Worm (Caenorhabditis elegans) whole organism, early embryonic: ENCODE data around the gene mgl-3.
"Not testable (repeated sequence)": the region's sequence is repeated elsewhere in the genome, so short reads cannot be mapped to it uniquely, and the experiment has no call there.

ENCODE experiments used
- B0310.2 ChIP-seq: sonication (generic microtip); optimal IDR thresholded peaks from 2 replicates; lab custom pipeline; 2016; ENCODE audit warnings: mild to moderate bottlenecking, missing genetic modification characterization, missing compliant biosample characterization
- F13C5.2 ChIP-seq: sonication (generic microtip); optimal IDR thresholded peaks from 2 replicates; lab custom pipeline; 2017; ENCODE audit warnings: mild to moderate bottlenecking, missing genetic modification characterization, inconsistent platforms, missing compliant biosample characterization
- aly-1 ChIP-seq: sonication (generic microtip); optimal IDR thresholded peaks from 2 replicates; lab custom pipeline; 2016; ENCODE audit warnings: missing genetic modification characterization, missing compliant biosample characterization
- ama-1 ChIP-seq: fragments of 150-350 bp; optimal IDR thresholded peaks from 2 replicates; lab custom pipeline; 2014
- ceh-13 ChIP-seq: fragments of 200-800 bp; sonication (Bioruptor generic); optimal IDR thresholded peaks from 2 replicates; lab custom pipeline; 2018; ENCODE audit warnings: mild to moderate bottlenecking, missing genetic modification characterization, missing compliant biosample characterization
- ceh-36 ChIP-seq: sonication (generic microtip); optimal IDR thresholded peaks from 2 replicates; lab custom pipeline; 2016; ENCODE audit warnings: missing genetic modification characterization, inconsistent platforms, missing compliant biosample characterization
- ets-7 ChIP-seq: sonication (generic microtip); optimal IDR thresholded peaks from 2 replicates; lab custom pipeline; 2016; ENCODE audit warnings: missing genotype, missing genetic modification characterization, missing compliant biosample characterization
- flt-1 ChIP-seq: fragments of 200-800 bp; sonication (Bioruptor generic); IDR thresholded peaks from 2 replicates; pipeline ENCODE4 v1.3.6; 2022; ENCODE audit warnings: missing genetic modification characterization, missing compliant biosample characterization
- hmbx-1 ChIP-seq: sonication (generic microtip); optimal IDR thresholded peaks from 2 replicates; lab custom pipeline; 2016; ENCODE audit warnings: mild to moderate bottlenecking, missing genetic modification characterization, missing compliant biosample characterization
- hmg-4 ChIP-seq: fragments of 200-800 bp; sonication (Bioruptor generic); optimal IDR thresholded peaks from 2 replicates; lab custom pipeline; 2018; ENCODE audit warnings: mild to moderate bottlenecking, missing genetic modification characterization, missing compliant biosample characterization
- hnd-1 ChIP-seq: sonication (generic microtip); optimal IDR thresholded peaks from 2 replicates; lab custom pipeline; 2016; ENCODE audit warnings: missing genetic modification characterization, missing compliant biosample characterization
- pes-1 ChIP-seq: fragments of 200-800 bp; sonication (Bioruptor generic); IDR thresholded peaks from 2 replicates; pipeline ENCODE4 v1.3.6; 2022; ENCODE audit warnings: missing genetic modification reagents, missing genetic modification characterization, missing compliant biosample characterization
- scrt-1 ChIP-seq: fragments of 200-800 bp; sonication (Bioruptor generic); IDR thresholded peaks from 2 replicates; pipeline ENCODE4 v1.3.6; 2022; ENCODE audit warnings: missing genetic modification characterization, missing compliant biosample characterization
- sea-1 ChIP-seq: fragments of 200-800 bp; sonication (Bioruptor generic); conservative IDR thresholded peaks from 2 replicates; pipeline ENCODE4 v1.3.6; 2022; ENCODE audit warnings: missing genetic modification characterization, missing compliant biosample characterization
- tbx-11 ChIP-seq: fragments of 200-800 bp; sonication (Bioruptor generic); IDR thresholded peaks from 2 replicates; pipeline ENCODE4 v1.3.6; 2022; ENCODE audit warnings: missing genetic modification characterization, missing compliant biosample characterization
- tbx-37 ChIP-seq: fragments of 200-800 bp; sonication (Bioruptor generic); conservative IDR thresholded peaks from 2 replicates; pipeline ENCODE4 v1.3.6; 2022; ENCODE audit warnings: missing genetic modification reagents, missing genetic modification characterization, missing compliant biosample characterization
- tra-4 ChIP-seq: sonication (generic microtip); optimal IDR thresholded peaks from 2 replicates; lab custom pipeline; 2017; ENCODE audit warnings: missing genetic modification characterization, missing compliant biosample characterization

mgl-3 gene

DNA sequence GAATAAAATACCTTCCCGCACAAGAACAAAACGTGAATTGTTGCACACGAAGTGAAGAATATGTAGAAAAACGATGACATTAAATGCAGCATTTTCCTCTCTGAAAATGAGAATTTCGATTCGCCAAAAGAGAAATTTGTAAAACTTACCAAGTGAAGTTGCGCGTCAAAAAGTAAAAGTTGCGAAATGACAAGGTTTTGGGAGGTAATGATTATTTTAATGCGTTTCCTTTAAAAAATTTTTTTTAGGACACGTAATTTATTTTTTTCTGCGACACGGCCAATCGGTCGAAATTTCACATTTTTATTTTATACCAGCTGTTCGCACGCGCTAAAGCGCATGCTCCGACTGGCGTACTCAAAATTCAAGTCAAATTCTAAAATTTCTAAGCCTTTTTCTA lies 17.2 kb downstream of the mgl-3 start, which contains the start of gene Y4C6A.3:
Gene Y4C6A.3, minus strand, starts transcription at position 101 of the 400 bp plus-strand sequence.
- not testable (repeated sequence) for TF ChIP-seq F13C5.2; tra-4 (tag; lab: Kevin White, UChicago); tbx-37 (GFP tag; lab: Robert Waterston, UW)

ce11 chrIV:5462820-5463219 lies 24.0 kb downstream of the mgl-3 start:
- TF ChIP-seq hmbx-1 (tag; lab: Kevin White, UChicago), result no peak
- TF ChIP-seq ama-1 (lab: Kevin White, UChicago), result no peak
- TF ChIP-seq F13C5.2, result no peak
- TF ChIP-seq ets-7 (tag; lab: Kevin White, UChicago), result no peak
- no peak for TF ChIP-seq hmg-4 (GFP tag; lab: Kevin White, UChicago)
- no peak for TF ChIP-seq tbx-37 (GFP tag; lab: Robert Waterston, UW)
- no peak for TF ChIP-seq sea-1 (GFP tag; lab: Robert Waterston, UW)
- TF ChIP-seq tra-4 (tag; lab: Kevin White, UChicago), result no peak
- no peak for TF ChIP-seq ceh-13 (GFP tag; lab: Kevin White, UChicago)
- no peak for TF ChIP-seq B0310.2
- no peak for TF ChIP-seq pes-1 (GFP tag; lab: Robert Waterston, UW)
- no peak for TF ChIP-seq aly-1
- no peak for TF ChIP-seq flt-1 (GFP tag; lab: Robert Waterston, UW)
- no peak for TF ChIP-seq ceh-36 (tag; lab: Kevin White, UChicago)
- no peak for TF ChIP-seq scrt-1 (GFP tag; lab: Robert Waterston, UW)
- TF ChIP-seq tbx-11 (GFP tag; lab: Robert Waterston, UW), result no peak

DNA sequence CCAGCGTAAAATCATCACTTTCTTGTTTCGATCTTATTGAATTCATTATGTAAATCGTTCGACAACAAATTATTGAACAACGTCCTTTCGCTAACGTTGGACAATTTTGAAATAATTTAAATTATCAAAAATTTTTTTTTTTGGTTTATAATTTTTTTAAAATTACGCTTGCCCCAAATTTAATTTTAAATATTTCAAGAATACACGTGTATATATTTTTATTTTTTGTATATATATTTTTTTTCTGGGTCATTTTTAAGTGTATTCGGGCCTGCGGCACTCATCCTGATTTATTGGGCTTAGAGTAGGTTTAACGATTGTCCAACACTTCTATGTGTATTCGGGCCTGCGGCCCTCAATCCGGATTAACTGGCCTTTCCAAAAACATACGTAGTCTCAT lies 25.6 kb downstream of the mgl-3 start, which contains the start of gene Y52D5A.2:
Gene Y52D5A.2, minus strand, starts transcription at position 101 of the 400 bp plus-strand sequence.
- TF ChIP-seq aly-1; sea-1 (GFP tag; lab: Robert Waterston, UW); hmbx-1 (tag; lab: Kevin White, UChicago): not testable (repeated sequence)

DNA sequence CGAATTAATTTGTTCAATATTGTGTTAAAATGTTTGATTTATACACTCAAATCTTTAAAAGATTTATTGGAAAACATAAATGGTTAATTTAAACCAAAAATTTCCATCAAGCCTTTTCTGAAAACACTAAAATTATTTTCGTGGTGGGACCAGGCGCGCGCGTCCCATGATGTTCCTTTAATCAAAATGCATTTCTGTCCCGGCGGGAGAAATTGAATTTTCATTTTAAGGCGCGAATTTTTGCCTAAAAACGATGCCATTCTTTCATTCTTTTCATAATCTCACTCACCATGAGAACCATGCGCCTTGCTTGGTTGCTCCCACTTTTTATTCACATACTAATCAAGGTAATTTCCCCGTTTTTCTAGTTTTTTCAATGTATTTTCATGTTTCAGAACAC lies 30.9 kb downstream of the mgl-3 start, which contains the start of gene rme-2:
Gene rme-2, plus strand, starts transcription at position 288 of the 400 bp plus-strand sequence.
- no peak for TF ChIP-seq ceh-36 (tag; lab: Kevin White, UChicago)

DNA sequence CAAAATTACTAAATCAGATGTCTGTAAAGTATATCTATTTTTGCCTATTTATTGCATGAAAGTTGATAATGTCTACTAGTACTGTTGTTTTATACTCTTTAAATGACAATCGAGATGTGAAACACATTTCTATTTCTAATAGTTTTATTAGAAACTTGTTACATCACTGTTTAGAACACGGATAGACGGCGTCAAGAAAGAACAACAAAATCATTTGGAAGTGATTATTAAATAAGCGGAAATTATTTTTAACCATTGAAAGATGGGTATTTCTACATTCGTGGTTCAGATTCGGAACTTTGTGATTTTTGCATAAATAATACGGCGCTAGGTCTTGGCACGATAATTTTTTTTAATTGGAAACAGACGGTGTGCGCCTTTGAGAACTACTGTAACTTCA lies 34.3 kb downstream of the mgl-3 start:
- TF ChIP-seq ama-1 (lab: Kevin White, UChicago) (no peak), pes-1 (GFP tag; lab: Robert Waterston, UW) (no peak), tbx-37 (GFP tag; lab: Robert Waterston, UW) (no peak), F13C5.2 (no peak), B0310.2 (no peak), ets-7 (tag; lab: Kevin White, UChicago) (no peak), ceh-36 (tag; lab: Kevin White, UChicago) (no peak), hmbx-1 (tag; lab: Kevin White, UChicago) (no peak), aly-1 (no peak), sea-1 (GFP tag; lab: Robert Waterston, UW) (no peak), flt-1 (GFP tag; lab: Robert Waterston, UW) (no peak), ceh-13 (GFP tag; lab: Kevin White, UChicago) (no peak), tbx-11 (GFP tag; lab: Robert Waterston, UW) (no peak), scrt-1 (GFP tag; lab: Robert Waterston, UW) (no peak), hmg-4 (GFP tag; lab: Kevin White, UChicago) (no peak), tra-4 (tag; lab: Kevin White, UChicago) (no peak), hnd-1 (tag; lab: Kevin White, UChicago) (no peak)

- TF ChIP-seq tbx-37 (GFP tag; lab: Robert Waterston, UW) (no peak), ceh-36 (tag; lab: Kevin White, UChicago) (no peak), hmbx-1 (tag; lab: Kevin White, UChicago) (no peak), aly-1 (no peak), flt-1 (GFP tag; lab: Robert Waterston, UW) (no peak), tbx-11 (GFP tag; lab: Robert Waterston, UW) (no peak), hmg-4 (GFP tag; lab: Kevin White, UChicago) (no peak), B0310.2 (no peak), ama-1 (lab: Kevin White, UChicago) (no peak), F13C5.2 (no peak), pes-1 (GFP tag; lab: Robert Waterston, UW) (no peak), tra-4 (tag; lab: Kevin White, UChicago) (no peak), sea-1 (GFP tag; lab: Robert Waterston, UW) (no peak), hnd-1 (tag; lab: Kevin White, UChicago) (no peak), ceh-13 (GFP tag; lab: Kevin White, UChicago) (no peak), scrt-1 (GFP tag; lab: Robert Waterston, UW) (no peak)
Observed at ce11 chrIV:5476468-5476867, 37.7 kb downstream of the mgl-3 start, which contains the start of gene T11F8.4. TSS of gene T11F8.4 (minus strand) at chrIV:5476568.

DNA sequence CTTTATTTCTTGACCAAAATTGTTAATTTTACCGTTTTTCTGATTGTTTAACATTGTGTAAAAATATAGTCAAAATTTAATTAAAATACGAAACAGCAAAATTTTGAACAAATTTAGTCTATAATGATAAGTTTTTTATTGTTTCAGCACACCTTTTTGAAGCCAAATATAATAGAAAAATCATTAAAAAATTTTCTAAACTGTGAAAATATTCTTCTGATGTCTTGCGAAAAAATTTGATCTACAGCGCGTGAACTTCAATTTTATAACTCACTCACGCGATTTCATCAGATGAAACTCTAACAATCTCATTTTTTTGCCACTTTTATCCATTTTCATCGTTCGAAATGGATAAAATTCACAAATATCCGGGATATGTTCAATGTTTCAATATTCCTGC lies 40.5 kb downstream of the mgl-3 start, which contains the start of gene T11F8.1:
Gene T11F8.1, plus strand, starts transcription at position 301 of the 400 bp plus-strand sequence.
- TF ChIP-seq ets-7 (tag; lab: Kevin White, UChicago), result no peak
- TF ChIP-seq ama-1 (lab: Kevin White, UChicago), result no peak
- no peak for TF ChIP-seq ceh-13 (GFP tag; lab: Kevin White, UChicago)
- TF ChIP-seq sea-1 (GFP tag; lab: Robert Waterston, UW), result no peak

DNA sequence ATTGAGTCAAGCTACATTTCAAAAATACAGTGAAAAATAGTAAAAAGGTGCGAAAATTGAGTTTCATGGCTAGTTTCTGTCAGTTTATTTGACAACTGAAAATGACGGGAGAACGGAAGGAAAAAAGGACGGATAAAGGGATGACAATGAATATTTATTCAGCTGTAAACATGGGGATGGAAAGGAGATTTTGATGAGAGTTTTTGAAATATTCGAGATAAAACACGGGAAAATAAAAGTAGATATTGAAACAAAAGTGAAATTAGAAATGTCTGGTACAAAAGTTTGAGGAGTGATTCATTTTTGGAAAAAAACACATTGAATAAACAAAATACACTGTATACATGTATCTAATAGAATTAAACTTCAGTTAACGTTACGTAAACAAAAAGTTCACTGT lies 43.4 kb downstream of the mgl-3 start, which contains the start of gene T11F8.12:
Gene T11F8.12, minus strand, starts transcription at position 101 of the 400 bp plus-strand sequence.
- no peak for TF ChIP-seq hnd-1 (tag; lab: Kevin White, UChicago)
- no peak for TF ChIP-seq ceh-36 (tag; lab: Kevin White, UChicago)
- no peak for TF ChIP-seq ama-1 (lab: Kevin White, UChicago)
- TF ChIP-seq hmbx-1 (tag; lab: Kevin White, UChicago), result no peak
- no peak for TF ChIP-seq scrt-1 (GFP tag; lab: Robert Waterston, UW)
- TF ChIP-seq ets-7 (tag; lab: Kevin White, UChicago), result no peak
- TF ChIP-seq B0310.2, result no peak
- TF ChIP-seq pes-1 (GFP tag; lab: Robert Waterston, UW), result no peak
- no peak for TF ChIP-seq tra-4 (tag; lab: Kevin White, UChicago)
- no peak for TF ChIP-seq F13C5.2
- no peak for TF ChIP-seq flt-1 (GFP tag; lab: Robert Waterston, UW)
- no peak for TF ChIP-seq ceh-13 (GFP tag; lab: Kevin White, UChicago)
- no peak for TF ChIP-seq sea-1 (GFP tag; lab: Robert Waterston, UW)
- no peak for TF ChIP-seq tbx-37 (GFP tag; lab: Robert Waterston, UW)
- TF ChIP-seq hmg-4 (GFP tag; lab: Kevin White, UChicago), result no peak
- TF ChIP-seq tbx-11 (GFP tag; lab: Robert Waterston, UW), result no peak
- no peak for TF ChIP-seq aly-1
